Worm (Caenorhabditis elegans) whole organism, late embryonic: ENCODE measurements around the gene M163.21.

Experiments used
- F13H6.1 ChIP-seq: sonication (generic microtip); optimal IDR thresholded peaks from 2 replicates; lab custom pipeline; 2016; ENCODE audit warnings: missing genetic modification characterization, missing compliant biosample characterization
- K09A11.1 ChIP-seq: sonication (generic microtip); optimal IDR thresholded peaks from 2 replicates; lab custom pipeline; 2017; ENCODE audit warnings: antibody characterized with exemption, mild to moderate bottlenecking, missing genetic modification characterization, missing compliant biosample characterization; ENCODE audit not compliant: insufficient read depth
- T23F11.4 ChIP-seq: fragments of 200-800 bp; sonication (Bioruptor generic); optimal IDR thresholded peaks from 2 replicates; lab custom pipeline; 2018; ENCODE audit warnings: mild to moderate bottlenecking, missing genetic modification characterization, missing compliant biosample characterization
- Y22D7AL.16 ChIP-seq: sonication (generic microtip); optimal IDR thresholded peaks from 2 replicates; lab custom pipeline; 2016; ENCODE audit warnings: missing genetic modification characterization, missing compliant biosample characterization
- ahr-1 ChIP-seq: sonication (generic microtip); optimal IDR thresholded peaks from 2 replicates; lab custom pipeline; 2016; ENCODE audit warnings: missing genetic modification characterization, missing compliant biosample characterization
- ceh-14 ChIP-seq: sonication (generic microtip); optimal IDR thresholded peaks from 2 replicates; lab custom pipeline; 2016; ENCODE audit warnings: missing genotype, missing genetic modification characterization, missing compliant biosample characterization
- ceh-19 ChIP-seq: fragments of 200-800 bp; sonication (Bioruptor generic); optimal IDR thresholded peaks from 2 replicates; lab custom pipeline; 2018; ENCODE audit warnings: mild to moderate bottlenecking, missing genetic modification characterization, missing compliant biosample characterization
- ceh-2 ChIP-seq: sonication (generic microtip); optimal IDR thresholded peaks from 2 replicates; lab custom pipeline; 2016; ENCODE audit warnings: missing genotype, missing genetic modification characterization, missing compliant biosample characterization
- ceh-24 ChIP-seq: sonication (generic microtip); optimal IDR thresholded peaks from 2 replicates; lab custom pipeline; 2016; ENCODE audit warnings: mild to moderate bottlenecking, missing genetic modification characterization, missing compliant biosample characterization
- ceh-31 ChIP-seq: sonication (generic microtip); optimal IDR thresholded peaks from 2 replicates; lab custom pipeline; 2016; ENCODE audit warnings: missing genetic modification characterization, missing compliant biosample characterization
- ceh-45 ChIP-seq: fragments of 200-800 bp; sonication (Bioruptor generic); IDR thresholded peaks from 2 replicates; pipeline ENCODE4 v1.3.6; 2022; ENCODE audit warnings: missing genetic modification reagents, missing genetic modification characterization, missing compliant biosample characterization
- ceh-48 ChIP-seq: sonication (generic microtip); optimal IDR thresholded peaks from 2 replicates; lab custom pipeline; 2016; ENCODE audit warnings: missing genetic modification characterization, inconsistent platforms, missing compliant biosample characterization
- ceh-6 ChIP-seq: fragments of 200-800 bp; sonication (Bioruptor generic); optimal IDR thresholded peaks from 2 replicates; lab custom pipeline; 2018; ENCODE audit warnings: mild to moderate bottlenecking, missing genetic modification characterization, missing compliant biosample characterization
- dve-1 ChIP-seq: sonication (generic microtip); optimal IDR thresholded peaks from 2 replicates; lab custom pipeline; 2017; ENCODE audit warnings: antibody characterized with exemption, mild to moderate bottlenecking, missing genetic modification characterization, missing compliant biosample characterization
- ets-4 ChIP-seq: sonication (generic microtip); optimal IDR thresholded peaks from 2 replicates; lab custom pipeline; 2016; ENCODE audit warnings: missing genetic modification characterization, missing compliant biosample characterization
- fkh-10 ChIP-seq: fragments of 150-350 bp; optimal IDR thresholded peaks from 2 replicates; lab custom pipeline; 2014; ENCODE audit warnings: missing biosample characterization, missing genetic modification reagents, missing genetic modification characterization
- fkh-6 ChIP-seq: sonication (generic microtip); optimal IDR thresholded peaks from 2 replicates; lab custom pipeline; 2016; ENCODE audit warnings: missing genetic modification characterization, missing compliant biosample characterization
- gmeb-2 ChIP-seq: sonication (generic microtip); optimal IDR thresholded peaks from 2 replicates; lab custom pipeline; 2016; ENCODE audit warnings: missing genetic modification characterization, inconsistent platforms, missing compliant biosample characterization
- hlh-8 ChIP-seq: sonication (generic microtip); optimal IDR thresholded peaks from 2 replicates; lab custom pipeline; 2016; ENCODE audit warnings: missing genotype, missing genetic modification characterization, missing compliant biosample characterization
- lin-11 ChIP-seq: fragments of 200-800 bp; sonication (Bioruptor generic); optimal IDR thresholded peaks from 2 replicates; lab custom pipeline; 2018; ENCODE audit warnings: mild to moderate bottlenecking, missing genetic modification characterization, missing compliant biosample characterization
- madf-2 ChIP-seq: sonication (generic microtip); optimal IDR thresholded peaks from 2 replicates; lab custom pipeline; 2017; ENCODE audit warnings: missing genetic modification characterization, missing compliant biosample characterization
- nfya-1 ChIP-seq: sonication (generic microtip); optimal IDR thresholded peaks from 2 replicates; lab custom pipeline; 2017; ENCODE audit warnings: missing genetic modification characterization, mild to moderate bottlenecking, missing compliant biosample characterization, antibody characterized with exemption, moderate library complexity
- nhr-11 ChIP-seq: fragments of 150-350 bp; optimal IDR thresholded peaks from 2 replicates; lab custom pipeline; 2014; ENCODE audit warnings: missing biosample characterization, missing genetic modification characterization
- nhr-232 ChIP-seq: sonication (generic microtip); optimal IDR thresholded peaks from 2 replicates; lab custom pipeline; 2016; ENCODE audit warnings: missing genetic modification characterization, missing compliant biosample characterization
- odd-2 ChIP-seq: sonication (generic microtip); optimal IDR thresholded peaks from 2 replicates; lab custom pipeline; 2017; ENCODE audit warnings: antibody characterized with exemption, mild to moderate bottlenecking, missing genetic modification characterization, missing compliant biosample characterization
- pat-9 ChIP-seq: fragments of 200-800 bp; sonication (Bioruptor generic); optimal IDR thresholded peaks from 2 replicates; lab custom pipeline; 2018; ENCODE audit warnings: mild to moderate bottlenecking, missing genetic modification characterization, moderate library complexity, missing compliant biosample characterization
- pax-1 ChIP-seq: fragments of 150-350 bp; optimal IDR thresholded peaks from 2 replicates; lab custom pipeline; 2014; ENCODE audit warnings: missing biosample characterization, missing genetic modification characterization
- pha-2 ChIP-seq: sonication (generic microtip); optimal IDR thresholded peaks from 2 replicates; lab custom pipeline; 2017; ENCODE audit warnings: mild to moderate bottlenecking, missing genetic modification characterization, missing compliant biosample characterization
- pros-1 ChIP-seq: fragments of 150-350 bp; optimal IDR thresholded peaks from 2 replicates; lab custom pipeline; 2014; ENCODE audit warnings: missing biosample characterization, missing genetic modification reagents, missing genetic modification characterization
- ref-2 ChIP-seq: sonication (generic microtip); optimal IDR thresholded peaks from 2 replicates; lab custom pipeline; 2016; ENCODE audit warnings: missing genetic modification characterization, missing compliant biosample characterization
- rnt-1 ChIP-seq: sonication (generic microtip); optimal IDR thresholded peaks from 2 replicates; lab custom pipeline; 2016; ENCODE audit warnings: missing genetic modification characterization, missing compliant biosample characterization
- sdc-2 ChIP-seq: sonication (generic microtip); optimal IDR thresholded peaks from 2 replicates; lab custom pipeline; 2016; ENCODE audit warnings: missing genotype, missing genetic modification characterization, missing compliant biosample characterization
- sox-2 ChIP-seq: fragments of 200-800 bp; sonication (Bioruptor generic); IDR thresholded peaks from 2 replicates; pipeline ENCODE4 v1.3.6; 2022; ENCODE audit warnings: missing genetic modification reagents, missing genetic modification characterization, missing compliant biosample characterization
- sox-4 ChIP-seq: sonication (generic microtip); optimal IDR thresholded peaks from 2 replicates; lab custom pipeline; 2017; ENCODE audit warnings: mild to moderate bottlenecking, missing genetic modification characterization, inconsistent platforms, missing compliant biosample characterization
- syd-9 ChIP-seq: sonication (generic microtip); optimal IDR thresholded peaks from 2 replicates; lab custom pipeline; 2016; ENCODE audit warnings: mild to moderate bottlenecking, missing genetic modification characterization, moderate library complexity, missing compliant biosample characterization
- tbx-2 ChIP-seq: sonication (generic microtip); optimal IDR thresholded peaks from 2 replicates; lab custom pipeline; 2016; ENCODE audit warnings: missing genetic modification characterization, missing compliant biosample characterization
- unc-3 ChIP-seq, 2 experiments: fragments of 200-800 bp in 1 of 2; sonication (Bioruptor generic) in 1 of 2; sonication (generic microtip) in 1 of 2; conservative IDR thresholded peaks in 1 of 2; optimal IDR thresholded peaks in 1 of 2; 2 replicates each; pipeline versions ENCODE4 v1.3.6 to Lab custom; 2016 to 2022; ENCODE audit warnings: missing compliant biosample characterization in 2 of 2, missing genetic modification characterization in 2 of 2, missing genetic modification reagents in 1 of 2
- unc-86 ChIP-seq: sonication (generic microtip); optimal IDR thresholded peaks from 2 replicates; lab custom pipeline; 2016; ENCODE audit warnings: missing genetic modification characterization, missing compliant biosample characterization
- ztf-16 ChIP-seq: sonication (generic microtip); optimal IDR thresholded peaks from 2 replicates; lab custom pipeline; 2017; ENCODE audit warnings: missing genetic modification characterization, missing compliant biosample characterization

The M163.21 gene

ce11 chrX:14476625-14477257 lies 10.1 kb downstream of the M163.21 start:
- TF ChIP-seq gmeb-2 (tag; lab: Kevin White, UChicago) (no peak), pat-9 (tag; lab: Kevin White, UChicago) (no peak), sox-4 (no peak), hlh-8 (no peak), ceh-24 (tag; lab: Kevin White, UChicago) (no peak), ceh-2 (tag; lab: Kevin White, UChicago) (no peak), unc-86 (tag; lab: Kevin White, UChicago) (no peak), madf-2 (tag; lab: Kevin White, UChicago) (no peak), ets-4 (tag; lab: Kevin White, UChicago) (no peak)
- TF ChIP-seq, all 69 proteins: peak for 0

ce11 chrX:14477338-14477737 lies 10.7 kb downstream of the M163.21 start:
- no peak for TF ChIP-seq nhr-11 (tag; lab: Kevin White, UChicago)
- no peak for TF ChIP-seq ceh-45
- TF ChIP-seq nfya-1 = no peak
- TF ChIP-seq ahr-1 (tag; lab: Kevin White, UChicago) = no peak
- no peak for TF ChIP-seq T23F11.4 (GFP tag; lab: Kevin White, UChicago)
- TF ChIP-seq ceh-14 (tag; lab: Kevin White, UChicago) = no peak
- TF ChIP-seq ceh-2 (tag; lab: Kevin White, UChicago) = no peak
- no peak for TF ChIP-seq ztf-16 (tag; lab: Kevin White, UChicago)
- TF ChIP-seq syd-9 = no peak
- no peak for TF ChIP-seq F13H6.1 (tag; lab: Kevin White, UChicago)

ce11 chrX:14478193-14478592 lies 11.6 kb downstream of the M163.21 start:
- TF ChIP-seq odd-2 = no peak
- no peak for TF ChIP-seq madf-2 (tag; lab: Kevin White, UChicago)
- TF ChIP-seq ceh-6 = no peak
- no peak for TF ChIP-seq gmeb-2 (tag; lab: Kevin White, UChicago)
- no peak for TF ChIP-seq unc-86 (tag; lab: Kevin White, UChicago)
- no peak for TF ChIP-seq hlh-8
- TF ChIP-seq pax-1 = no peak
- TF ChIP-seq sox-2 = no peak
- TF ChIP-seq ceh-48 = no peak
- TF ChIP-seq pat-9 (tag; lab: Kevin White, UChicago) = no peak
- no peak for TF ChIP-seq K09A11.1
- TF ChIP-seq Y22D7AL.16 (tag; lab: Kevin White, UChicago) = no peak
- no peak for TF ChIP-seq nfya-1
- no peak for TF ChIP-seq dve-1 (tag; lab: Kevin White, UChicago)
- no peak for TF ChIP-seq ref-2
- no peak for TF ChIP-seq ets-4 (tag; lab: Kevin White, UChicago)
- no peak for TF ChIP-seq pros-1 (tag; lab: Kevin White, UChicago)
- no peak for TF ChIP-seq ceh-24 (tag; lab: Kevin White, UChicago)

ce11 chrX:14478743-14479428 lies 12.3 kb downstream of the M163.21 start, which contains the start of gene M163.11:
TSS of gene M163.11 (plus strand) at chrX:14479378.
- TF ChIP-seq unc-3 (GFP tag; conservative IDR thresholded peaks at IDR 0.05; lab: Robert Waterston, UW) = no peak
- no peak for TF ChIP-seq unc-3 (tag; optimal IDR thresholded peaks at IDR 0.05; lab: Kevin White, UChicago)
- TF ChIP-seq dve-1 (tag; lab: Kevin White, UChicago) = peak; percentile 45
- TF ChIP-seq, all 69 proteins: peak for 1

ce11 chrX:14480248-14480647 lies 13.6 kb downstream of the M163.21 start, which contains the start of gene gfi-3:
TSS of gene gfi-3 (plus strand) at chrX:14480572.
- peak; percentile 46 for TF ChIP-seq ceh-31 (tag; lab: Kevin White, UChicago)
- peak; percentile 10 for TF ChIP-seq syd-9
- TF ChIP-seq pax-1 = no peak
- TF ChIP-seq pha-2 = peak; percentile 17
- peak; percentile 25 for TF ChIP-seq rnt-1 (tag; lab: Kevin White, UChicago)
- TF ChIP-seq lin-11 = no peak
- peak; percentile 40 for TF ChIP-seq unc-86 (tag; lab: Kevin White, UChicago)
- peak; percentile 18 for TF ChIP-seq ceh-48
- no peak for TF ChIP-seq nhr-11 (tag; lab: Kevin White, UChicago)
- peak; percentile 76 for TF ChIP-seq sdc-2 (tag; lab: Kevin White, UChicago)
- TF ChIP-seq nhr-232 (tag; lab: Kevin White, UChicago) = no peak
- TF ChIP-seq ceh-19 = no peak
- TF ChIP-seq tbx-2 (tag; lab: Kevin White, UChicago) = peak; percentile 72
- TF ChIP-seq ceh-2 (tag; lab: Kevin White, UChicago) = peak; percentile 4
- TF ChIP-seq pat-9 (tag; lab: Kevin White, UChicago) = peak; percentile 2
- TF ChIP-seq gmeb-2 (tag; lab: Kevin White, UChicago) = peak; percentile 26
- no peak for TF ChIP-seq fkh-10 (GFP tag; lab: Kevin White, UChicago)
- TF ChIP-seq fkh-6 (tag; lab: Kevin White, UChicago) = no peak
- TF ChIP-seq ceh-14 (tag; lab: Kevin White, UChicago) = peak; percentile 11
- TF ChIP-seq nfya-1 = peak; percentile 72
- TF ChIP-seq dve-1 (tag; lab: Kevin White, UChicago) = no peak
- peak; percentile 48 for TF ChIP-seq madf-2 (tag; lab: Kevin White, UChicago)
- TF ChIP-seq unc-3 (GFP tag; conservative IDR thresholded peaks at IDR 0.05; lab: Robert Waterston, UW) = peak; percentile 20; the same call in 1 of the 2 replicates
- no peak for TF ChIP-seq unc-3 (tag; optimal IDR thresholded peaks at IDR 0.05; lab: Kevin White, UChicago)
